Worm (Caenorhabditis elegans) whole organism, L2 larva: ENCODE data around the gene fbxa-197.

Source experiments
- C34F6.9 ChIP-seq: fragments of 150-350 bp; optimal IDR thresholded peaks from 2 replicates; lab custom pipeline; 2014; ENCODE audit warnings: missing biosample characterization, missing genetic modification characterization
- F13H6.1 ChIP-seq: sonication (generic microtip); optimal IDR thresholded peaks from 2 replicates; lab custom pipeline; 2016; ENCODE audit warnings: missing genetic modification characterization, missing compliant biosample characterization
- ZK546.5 ChIP-seq: sonication (generic microtip); optimal IDR thresholded peaks from 2 replicates; lab custom pipeline; 2017; ENCODE audit warnings: missing biosample characterization, missing genetic modification characterization
- alr-1 ChIP-seq: fragments of 150-350 bp; optimal IDR thresholded peaks from 2 replicates; lab custom pipeline; 2014; ENCODE audit warnings: missing biosample characterization, missing genetic modification characterization
- ama-1 ChIP-seq: fragments of 150-350 bp; optimal IDR thresholded peaks from 2 replicates; lab custom pipeline; 2018; ENCODE audit warnings: inconsistent platforms
- blmp-1 ChIP-seq: sonication (generic microtip); optimal IDR thresholded peaks from 2 replicates; lab custom pipeline; 2017; ENCODE audit warnings: missing genetic modification characterization, mild to moderate bottlenecking, missing compliant biosample characterization, antibody characterized with exemption, moderate library complexity; ENCODE audit not compliant: insufficient read depth
- ceh-16 ChIP-seq: fragments of 150-350 bp; optimal IDR thresholded peaks from 2 replicates; lab custom pipeline; 2014; ENCODE audit warnings: missing biosample characterization, missing genetic modification characterization
- ceh-82 ChIP-seq: fragments of 150-350 bp; optimal IDR thresholded peaks from 2 replicates; lab custom pipeline; 2014; ENCODE audit warnings: missing biosample characterization, missing genetic modification characterization
- egl-27 ChIP-seq: sonication (generic microtip); optimal IDR thresholded peaks from 3 replicates; lab custom pipeline; 2017; ENCODE audit warnings: missing biosample characterization, missing genetic modification reagents, missing genetic modification characterization
- elt-1 ChIP-seq: fragments of 150-350 bp; optimal IDR thresholded peaks from 2 replicates; lab custom pipeline; 2014; ENCODE audit warnings: missing biosample characterization, missing genetic modification characterization
- elt-3 ChIP-seq: sonication (generic microtip); optimal IDR thresholded peaks from 2 replicates; lab custom pipeline; 2017; ENCODE audit warnings: missing biosample characterization, missing genetic modification characterization
- fos-1 ChIP-seq: fragments of 150-350 bp; optimal IDR thresholded peaks from 2 replicates; lab custom pipeline; 2014; ENCODE audit warnings: missing biosample characterization, missing genetic modification characterization
- lin-11 ChIP-seq: fragments of 150-350 bp; sonication (generic microtip); optimal IDR thresholded peaks from 2 replicates; lab custom pipeline; 2014; ENCODE audit warnings: missing biosample characterization, missing genetic modification characterization, inconsistent platforms, mixed read lengths
- lin-39 ChIP-seq: fragments of 150-350 bp; optimal IDR thresholded peaks from 2 replicates; lab custom pipeline; 2014; ENCODE audit warnings: missing biosample characterization, missing genetic modification reagents, missing genetic modification characterization
- lsy-2 ChIP-seq, 2 experiments: fragments of 150-350 bp in 1 of 2; sonication (generic microtip) in 1 of 2; optimal IDR thresholded peaks; 2 replicates each; lab custom pipeline; 2014 to 2017; ENCODE audit warnings: missing biosample characterization in 2 of 2, missing genetic modification characterization in 2 of 2
- mab-5 ChIP-seq: fragments of 150-350 bp; optimal IDR thresholded peaks from 2 replicates; lab custom pipeline; 2014; ENCODE audit warnings: missing biosample characterization, missing genetic modification characterization
- mbf-1 ChIP-seq: sonication (generic microtip); optimal IDR thresholded peaks from 2 replicates; lab custom pipeline; 2017; ENCODE audit warnings: missing biosample characterization, missing genetic modification characterization
- mdl-1 ChIP-seq, 2 experiments: fragments of 150-350 bp in 1 of 2; sonication (generic microtip) in 1 of 2; optimal IDR thresholded peaks; 2 replicates each; lab custom pipeline; 2017; ENCODE audit warnings: missing biosample characterization in 2 of 2, missing genetic modification characterization in 2 of 2
- nhr-11 ChIP-seq: fragments of 150-350 bp; optimal IDR thresholded peaks from 2 replicates; lab custom pipeline; 2014; ENCODE audit warnings: missing biosample characterization, missing genetic modification characterization
- nhr-12 ChIP-seq: fragments of 150-350 bp; optimal IDR thresholded peaks from 2 replicates; lab custom pipeline; 2014; ENCODE audit warnings: missing biosample characterization, missing genetic modification characterization
- nhr-129 ChIP-seq: fragments of 150-350 bp; optimal IDR thresholded peaks from 2 replicates; lab custom pipeline; 2014; ENCODE audit warnings: missing biosample characterization, missing genetic modification characterization
- nhr-21 ChIP-seq: fragments of 150-350 bp; optimal IDR thresholded peaks from 2 replicates; lab custom pipeline; 2014; ENCODE audit warnings: missing biosample characterization, missing genetic modification characterization
- nhr-23 ChIP-seq: fragments of 150-350 bp; optimal IDR thresholded peaks from 2 replicates; lab custom pipeline; 2014; ENCODE audit warnings: missing biosample characterization, missing genetic modification reagents, missing genetic modification characterization
- nhr-237 ChIP-seq: fragments of 150-350 bp; optimal IDR thresholded peaks from 2 replicates; lab custom pipeline; 2014; ENCODE audit warnings: missing biosample characterization, missing genetic modification characterization
- nhr-25 ChIP-seq: fragments of 150-350 bp; sonication (generic microtip); optimal IDR thresholded peaks from 3 replicates; lab custom pipeline; 2014; ENCODE audit warnings: missing biosample characterization, missing genetic modification characterization
- peb-1 ChIP-seq: fragments of 150-350 bp; optimal IDR thresholded peaks from 2 replicates; lab custom pipeline; 2014; ENCODE audit warnings: missing biosample characterization, missing genetic modification characterization
- skn-1 ChIP-seq: sonication (generic microtip); optimal IDR thresholded peaks from 2 replicates; lab custom pipeline; 2017; ENCODE audit warnings: missing biosample characterization, missing genetic modification characterization
- sma-3 ChIP-seq: sonication (generic microtip); optimal IDR thresholded peaks from 2 replicates; lab custom pipeline; 2016; ENCODE audit warnings: missing genetic modification reagents, missing genetic modification characterization, missing compliant biosample characterization
- sma-9 ChIP-seq, 2 experiments: fragments of 150-350 bp in 1 of 2; sonication (generic microtip) in 1 of 2; optimal IDR thresholded peaks; 2 replicates each; lab custom pipeline; 2014 to 2016; ENCODE audit warnings: missing genetic modification characterization in 2 of 2, mild to moderate bottlenecking in 1 of 2, missing biosample characterization in 1 of 2, missing compliant biosample characterization in 1 of 2, missing genetic modification reagents in 1 of 2, moderate library complexity in 1 of 2
- snpc-4 ChIP-seq: fragments of 150-350 bp; optimal IDR thresholded peaks from 2 replicates; lab custom pipeline; 2014; ENCODE audit warnings: missing biosample characterization, missing genetic modification characterization
- unc-39 ChIP-seq: fragments of 150-350 bp; optimal IDR thresholded peaks from 2 replicates; lab custom pipeline; 2014; ENCODE audit warnings: missing biosample characterization, missing genetic modification characterization
- unc-55 ChIP-seq: fragments of 150-350 bp; sonication (generic microtip); optimal IDR thresholded peaks from 3 replicates; lab custom pipeline; 2014; ENCODE audit warnings: missing biosample characterization, missing genetic modification reagents, missing genetic modification characterization
- unc-62 ChIP-seq: fragments of 150-350 bp; optimal IDR thresholded peaks from 2 replicates; lab custom pipeline; 2014; ENCODE audit warnings: missing biosample characterization, missing genetic modification reagents, missing genetic modification characterization
- ztf-1 ChIP-seq: fragments of 200-800 bp; sonication (Bioruptor generic); conservative IDR thresholded peaks from 2 replicates; pipeline ENCODE4 v1.3.6; 2022; ENCODE audit warnings: missing genetic modification characterization, missing compliant biosample characterization
- ztf-11 ChIP-seq: sonication (generic microtip); optimal IDR thresholded peaks from 2 replicates; lab custom pipeline; 2017; ENCODE audit warnings: missing biosample characterization, missing genetic modification characterization

The fbxa-197 gene

ce11 chrV:15826110-15826509 is 41.4 kb upstream of the fbxa-197 start, which contains the start of gene srbc-51:
TSS of gene srbc-51 (plus strand) at chrV:15826410.
- no peak for TF ChIP-seq lin-11 (tag; lab: Kevin White, UChicago)
- no peak for TF ChIP-seq lin-39 (tag; lab: Kevin White, UChicago)
- no peak for TF ChIP-seq fos-1 (tag; lab: Kevin White, UChicago)
- no peak for TF ChIP-seq ceh-16 (tag; lab: Kevin White, UChicago)
- no peak for TF ChIP-seq blmp-1
- TF ChIP-seq ZK546.5 (tag; lab: Kevin White, UChicago): no peak
- no peak for TF ChIP-seq nhr-129 (tag; lab: Kevin White, UChicago)
- TF ChIP-seq egl-27 (tag; lab: Kevin White, UChicago): no peak
- TF ChIP-seq nhr-12 (tag; lab: Kevin White, UChicago): no peak
- no peak for TF ChIP-seq mbf-1
- no peak for TF ChIP-seq alr-1 (tag; lab: Kevin White, UChicago)
- no peak for TF ChIP-seq nhr-21 (tag; lab: Kevin White, UChicago)
- no peak for TF ChIP-seq sma-9 (GFP tag; optimal IDR thresholded peaks at IDR 0.05; lab: Kevin White, UChicago)
- TF ChIP-seq sma-9 (tag; optimal IDR thresholded peaks at IDR 0.05; lab: Kevin White, UChicago): no peak
- TF ChIP-seq nhr-23: no peak
- TF ChIP-seq unc-62 (GFP tag; lab: Kevin White, UChicago): no peak

ce11 chrV:15829907-15830306 is 37.6 kb upstream of the fbxa-197 start, which contains the start of gene srbc-55:
TSS of gene srbc-55 (minus strand) at chrV:15830007.
- no peak for TF ChIP-seq fos-1 (tag; lab: Kevin White, UChicago)
- TF ChIP-seq peb-1 (tag; lab: Kevin White, UChicago): no peak
- no peak for TF ChIP-seq elt-1 (tag; lab: Kevin White, UChicago)
- no peak for TF ChIP-seq snpc-4 (tag; lab: Kevin White, UChicago)
- TF ChIP-seq unc-62 (GFP tag; lab: Kevin White, UChicago): no peak
- TF ChIP-seq sma-3: no peak
- TF ChIP-seq ama-1 (lab: Kevin White, UChicago): no peak
- TF ChIP-seq nhr-237: no peak
- no peak for TF ChIP-seq mdl-1 (tag; optimal IDR thresholded peaks at IDR 0.05; lab: Kevin White, UChicago)
- no peak for TF ChIP-seq unc-55 (GFP tag; lab: Kevin White, UChicago)
- TF ChIP-seq nhr-12 (tag; lab: Kevin White, UChicago): no peak
- no peak for TF ChIP-seq skn-1 (tag; lab: Kevin White, UChicago)
- TF ChIP-seq ztf-1: no peak
- no peak for TF ChIP-seq ceh-16 (tag; lab: Kevin White, UChicago)
- TF ChIP-seq sma-9 (GFP tag; optimal IDR thresholded peaks at IDR 0.05; lab: Kevin White, UChicago): no peak
- TF ChIP-seq sma-9 (tag; optimal IDR thresholded peaks at IDR 0.05; lab: Kevin White, UChicago): no peak
- TF ChIP-seq ceh-82 (tag; lab: Kevin White, UChicago): no peak
- no peak for TF ChIP-seq mbf-1
- no peak for TF ChIP-seq ztf-11 (tag; lab: Kevin White, UChicago)
- no peak for TF ChIP-seq ZK546.5 (tag; lab: Kevin White, UChicago)

ce11 chrV:15831586-15831985 is 35.9 kb upstream of the fbxa-197 start, which contains the start of gene srbc-56:
TSS of gene srbc-56 (minus strand) at chrV:15831686.
- no peak for TF ChIP-seq ceh-82 (tag; lab: Kevin White, UChicago)
- TF ChIP-seq mdl-1 (tag; optimal IDR thresholded peaks at IDR 0.05; lab: Kevin White, UChicago): no peak
- TF ChIP-seq lsy-2 (tag; optimal IDR thresholded peaks at IDR 0.05; lab: Kevin White, UChicago): no peak
- TF ChIP-seq nhr-25 (tag; lab: Kevin White, UChicago): no peak
- no peak for TF ChIP-seq blmp-1
- TF ChIP-seq, all 48 proteins: peak for 0

- TF ChIP-seq ztf-11 (tag; lab: Kevin White, UChicago) (no peak), sma-9 (GFP tag; optimal IDR thresholded peaks at IDR 0.05; lab: Kevin White, UChicago) (no peak), sma-9 (tag; optimal IDR thresholded peaks at IDR 0.05; lab: Kevin White, UChicago) (no peak), unc-39 (tag; lab: Kevin White, UChicago) (no peak), egl-27 (tag; lab: Kevin White, UChicago) (no peak), lsy-2 (tag; optimal IDR thresholded peaks at IDR 0.05; lab: Kevin White, UChicago) (no peak), ceh-16 (tag; lab: Kevin White, UChicago) (no peak), elt-3 (tag; lab: Kevin White, UChicago) (no peak), C34F6.9 (tag; lab: Kevin White, UChicago) (no peak), nhr-11 (tag; lab: Kevin White, UChicago) (no peak), blmp-1 (no peak), mab-5 (tag; lab: Kevin White, UChicago) (no peak), ceh-82 (tag; lab: Kevin White, UChicago) (no peak), nhr-21 (tag; lab: Kevin White, UChicago) (no peak), sma-3 (no peak), nhr-12 (tag; lab: Kevin White, UChicago) (no peak), unc-55 (GFP tag; lab: Kevin White, UChicago) (no peak), nhr-23 (no peak), F13H6.1 (tag; lab: Kevin White, UChicago) (no peak), nhr-237 (no peak)
Measured at ce11 chrV:15833622-15834021, 33.9 kb upstream of the fbxa-197 start, which contains the start of gene srbc-54. TSS of gene srbc-54 (minus strand) at chrV:15833722.
